Fruit fly (Drosophila melanogaster) whole organism, adult: ENCODE results near the gene D12.

Experiments used
- CG11617 ChIP-seq: fragments of 200-800 bp; sonication (Bioruptor generic); optimal IDR thresholded peaks from 2 replicates; lab custom pipeline; 2017; ENCODE audit warnings: mild to moderate bottlenecking, missing biosample characterization, missing genetic modification reagents, missing genetic modification characterization
- CG12768 ChIP-seq: fragments of 200-800 bp; sonication (Bioruptor generic); optimal IDR thresholded peaks from 2 replicates; lab custom pipeline; 2017; ENCODE audit warnings: missing biosample characterization, missing genetic modification characterization, mild to moderate bottlenecking, moderate library complexity, missing genetic modification reagents
- CG14711 ChIP-seq: fragments of 200-800 bp; sonication (Bioruptor generic); optimal IDR thresholded peaks from 2 replicates; lab custom pipeline; 2018; ENCODE audit warnings: missing biosample characterization, mild to moderate bottlenecking, missing genetic modification characterization, moderate library complexity
- CG1620 ChIP-seq: fragments of 200-800 bp; sonication (Bioruptor generic); optimal IDR thresholded peaks from 2 replicates; lab custom pipeline; 2016; ENCODE audit warnings: missing biosample characterization, missing genetic modification characterization
- CG33017 ChIP-seq: fragments of 200-800 bp; sonication (Bioruptor generic); optimal IDR thresholded peaks from 2 replicates; lab custom pipeline; 2018; ENCODE audit warnings: missing biosample characterization, mild to moderate bottlenecking, missing genetic modification characterization, moderate library complexity
- CG5204 ChIP-seq: fragments of 200-800 bp; sonication (Bioruptor generic); optimal IDR thresholded peaks from 2 replicates; lab custom pipeline; 2016; ENCODE audit warnings: missing biosample characterization, missing genetic modification characterization
- CG7045 ChIP-seq: fragments of 200-800 bp; sonication (Bioruptor generic); optimal IDR thresholded peaks from 2 replicates; lab custom pipeline; 2017; ENCODE audit warnings: missing biosample characterization, mild to moderate bottlenecking, missing genetic modification characterization
- CG7101 ChIP-seq: fragments of 200-800 bp; sonication (Bioruptor generic); optimal IDR thresholded peaks from 2 replicates; lab custom pipeline; 2018; ENCODE audit warnings: missing biosample characterization, mild to moderate bottlenecking, missing genetic modification characterization, moderate library complexity
- Clk ChIP-seq: fragments of 200-800 bp; sonication (Bioruptor generic); optimal IDR thresholded peaks from 2 replicates; lab custom pipeline; 2017; ENCODE audit warnings: missing biosample characterization, missing genetic modification characterization
- Crg-1 ChIP-seq: fragments of 200-800 bp; sonication (Bioruptor generic); optimal IDR thresholded peaks from 2 replicates; lab custom pipeline; 2016; ENCODE audit warnings: missing biosample characterization, missing genetic modification characterization
- Hr96 ChIP-seq: fragments of 200-800 bp; sonication (Bioruptor generic); optimal IDR thresholded peaks from 2 replicates; lab custom pipeline; 2016; ENCODE audit warnings: missing biosample characterization, missing genetic modification characterization
- Mnt ChIP-seq: fragments of 200-800 bp; sonication (Bioruptor generic); optimal IDR thresholded peaks from 2 replicates; lab custom pipeline; 2016; ENCODE audit warnings: missing biosample characterization, mild to moderate bottlenecking, missing genetic modification characterization
- bab1 ChIP-seq: fragments of 200-800 bp; sonication (Bioruptor generic); optimal IDR thresholded peaks from 3 replicates; lab custom pipeline; 2019; ENCODE audit warnings: missing biosample characterization, mild to moderate bottlenecking, missing genetic modification characterization, moderate library complexity
- cic ChIP-seq: fragments of 200-800 bp; sonication (Bioruptor generic); optimal IDR thresholded peaks from 2 replicates; lab custom pipeline; 2017; ENCODE audit warnings: missing biosample characterization, mild to moderate bottlenecking, missing genetic modification characterization, moderate library complexity
- cnc ChIP-seq, 2 experiments: fragments of >200 bp; optimal IDR thresholded peaks; 2 replicates each; lab custom pipeline; 2017
- kay ChIP-seq: fragments of 200-800 bp; sonication (Bioruptor generic); peaks from one replicate; lab custom pipeline; 2016; ENCODE audit warnings: missing biosample characterization, missing genetic modification characterization, borderline replicate concordance
- ovo ChIP-seq: fragments of 200-800 bp; sonication (Bioruptor generic); optimal IDR thresholded peaks from 2 replicates; lab custom pipeline; 2016; ENCODE audit warnings: missing biosample characterization, missing genetic modification characterization
- pad ChIP-seq: fragments of 200-800 bp; sonication (Bioruptor generic); optimal IDR thresholded peaks from 3 replicates; lab custom pipeline; 2017; ENCODE audit warnings: missing biosample characterization, missing genetic modification characterization, mild to moderate bottlenecking, moderate library complexity, missing genetic modification reagents
- tj ChIP-seq: fragments of 200-800 bp; sonication (Bioruptor generic); optimal IDR thresholded peaks from 3 replicates; lab custom pipeline; 2017; ENCODE audit warnings: missing biosample characterization, mild to moderate bottlenecking, missing genetic modification characterization, moderate library complexity
- toe ChIP-seq: fragments of 200-800 bp; sonication (Bioruptor generic); optimal IDR thresholded peaks from 2 replicates; lab custom pipeline; 2016; ENCODE audit warnings: missing biosample characterization, missing genetic modification characterization

The D12 gene

DNA sequence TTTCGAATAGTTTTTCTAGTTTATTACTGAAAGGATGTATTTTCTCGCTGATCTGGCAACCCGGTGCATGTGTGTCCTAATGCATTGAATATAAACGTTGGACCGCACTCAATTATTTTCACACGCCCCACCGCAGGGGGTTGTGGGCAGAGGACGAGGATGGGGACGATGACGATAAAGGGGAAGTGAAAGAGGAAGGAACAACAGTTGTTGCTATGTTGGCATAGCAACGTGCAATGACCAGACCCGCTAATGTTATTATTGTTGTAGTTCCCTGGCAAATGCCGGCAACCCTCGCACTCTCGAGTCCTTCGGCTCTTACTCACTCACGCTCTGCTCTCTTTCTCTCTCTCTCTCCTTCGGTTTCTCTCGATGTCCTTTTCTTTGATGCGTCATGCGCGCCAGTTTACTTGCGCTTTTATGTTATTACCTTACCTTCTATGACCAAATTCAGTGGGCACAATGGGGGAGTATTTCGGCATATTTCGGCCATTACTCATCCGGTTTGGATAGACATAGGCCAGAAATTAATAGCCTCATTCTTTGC is 12.4 kb downstream of the D12 start:
- TF ChIP-seq cic (GFP tag; lab: Kevin White, UChicago) (no peak), CG14711 (tag; lab: Kevin White, UChicago) (no peak), CG5204 (GFP tag; lab: Kevin White, UChicago) (no peak), Mnt (GFP tag; lab: Kevin White, UChicago) (no peak), CG7101 (tag; lab: Kevin White, UChicago) (no peak), Crg-1 (GFP tag; lab: Kevin White, UChicago) (no peak), cnc (optimal IDR thresholded peaks at IDR 0.05; lab: Kevin White, UChicago) (no peak), CG1620 (GFP tag; lab: Kevin White, UChicago) (no peak), Clk (GFP tag; lab: Kevin White, UChicago) (no peak)

DNA sequence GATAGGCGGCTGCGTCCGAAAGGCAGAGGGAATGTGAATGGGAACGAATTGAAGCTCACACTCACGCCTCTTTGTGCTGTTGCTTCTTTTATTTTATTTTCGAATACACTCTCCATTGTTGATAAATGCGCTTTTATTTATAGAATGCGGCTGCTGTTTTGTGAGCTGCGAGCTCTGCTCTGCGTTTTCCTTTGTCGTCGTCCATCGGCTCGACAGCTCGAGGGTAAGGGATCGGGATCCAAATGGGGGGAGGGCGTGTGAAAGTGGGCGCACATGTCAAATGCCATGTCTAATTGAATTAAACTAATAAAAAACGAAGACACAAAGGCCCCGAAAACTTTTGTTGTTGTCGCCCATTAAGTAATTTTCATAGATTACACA is 13.1 kb downstream of the D12 start:
- no peak for TF ChIP-seq CG14711 (tag; lab: Kevin White, UChicago)
- TF ChIP-seq toe (GFP tag; lab: Kevin White, UChicago), result no peak
- no peak for TF ChIP-seq cic (GFP tag; lab: Kevin White, UChicago)
- TF ChIP-seq Clk (GFP tag; lab: Kevin White, UChicago), result no peak
- TF ChIP-seq Mnt (GFP tag; lab: Kevin White, UChicago), result no peak
- TF ChIP-seq CG12768, result no peak
- no peak for TF ChIP-seq cnc (optimal IDR thresholded peaks at IDR 0.05; lab: Kevin White, UChicago)
- TF ChIP-seq CG7045 (GFP tag; lab: Kevin White, UChicago), result no peak
- TF ChIP-seq pad (GFP tag; lab: Kevin White, UChicago), result no peak
- no peak for TF ChIP-seq ovo
- TF ChIP-seq tj (GFP tag; lab: Kevin White, UChicago), result no peak
- TF ChIP-seq kay, result no peak
- no peak for TF ChIP-seq CG5204 (GFP tag; lab: Kevin White, UChicago)
- no peak for TF ChIP-seq Hr96 (GFP tag; lab: Kevin White, UChicago)
- TF ChIP-seq Crg-1 (GFP tag; lab: Kevin White, UChicago), result no peak
- no peak for TF ChIP-seq bab1

dm6 chr2L:8423460-8424089 is 13.6 kb downstream of the D12 start:
- TF ChIP-seq tj (GFP tag; lab: Kevin White, UChicago), result peak; percentile 90
- TF ChIP-seq Crg-1 (GFP tag; lab: Kevin White, UChicago), result no peak
- TF ChIP-seq ovo, result no peak

DNA sequence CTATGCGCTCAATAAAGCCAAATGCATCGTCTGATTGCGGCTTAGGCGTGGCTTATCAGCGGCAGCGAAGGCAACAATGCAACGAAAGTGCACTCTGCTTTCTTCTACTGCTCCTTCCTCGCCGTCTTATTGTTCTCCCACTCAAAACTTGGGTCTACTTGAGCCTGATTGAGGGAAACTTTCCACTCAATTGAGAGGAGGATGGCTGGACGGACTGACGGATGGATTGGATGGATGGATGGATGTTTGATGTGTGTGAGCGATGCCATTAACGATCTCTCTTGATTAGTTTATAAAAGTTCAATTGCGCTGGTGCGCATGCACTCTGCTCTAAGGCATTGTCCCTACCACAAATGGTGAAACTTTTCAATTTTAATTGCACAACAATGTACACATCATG is 14.1 kb downstream of the D12 start:
- TF ChIP-seq bab1 (no peak), CG7101 (tag; lab: Kevin White, UChicago) (no peak), toe (GFP tag; lab: Kevin White, UChicago) (no peak), CG1620 (GFP tag; lab: Kevin White, UChicago) (no peak), Crg-1 (GFP tag; lab: Kevin White, UChicago) (no peak), CG14711 (tag; lab: Kevin White, UChicago) (no peak), cnc (optimal IDR thresholded peaks at IDR 0.05; lab: Kevin White, UChicago) (no peak), CG11617 (GFP tag; lab: Kevin White, UChicago) (no peak)

DNA sequence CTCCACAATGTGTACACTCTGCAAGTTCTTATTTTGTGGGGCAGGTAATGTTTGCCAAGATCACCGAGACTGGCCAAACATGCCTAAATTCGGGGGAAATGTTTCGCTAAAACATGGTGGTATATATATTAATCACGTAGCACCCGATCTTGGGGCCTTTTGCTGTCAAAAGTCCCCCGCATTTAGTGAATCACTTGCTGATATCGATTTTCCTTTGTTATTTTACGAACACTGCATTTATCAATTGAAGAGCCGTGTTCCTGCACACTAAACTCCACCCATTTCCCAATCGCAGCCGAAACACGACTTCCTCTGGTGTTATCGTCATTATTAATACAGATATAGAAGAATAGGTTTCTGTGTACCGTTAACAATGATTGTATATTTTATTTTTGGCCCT is 15.4 kb downstream of the D12 start:
- no peak for TF ChIP-seq CG5204 (GFP tag; lab: Kevin White, UChicago)
- no peak for TF ChIP-seq CG11617 (GFP tag; lab: Kevin White, UChicago)
- TF ChIP-seq Hr96 (GFP tag; lab: Kevin White, UChicago), result no peak
- no peak for TF ChIP-seq ovo

DNA sequence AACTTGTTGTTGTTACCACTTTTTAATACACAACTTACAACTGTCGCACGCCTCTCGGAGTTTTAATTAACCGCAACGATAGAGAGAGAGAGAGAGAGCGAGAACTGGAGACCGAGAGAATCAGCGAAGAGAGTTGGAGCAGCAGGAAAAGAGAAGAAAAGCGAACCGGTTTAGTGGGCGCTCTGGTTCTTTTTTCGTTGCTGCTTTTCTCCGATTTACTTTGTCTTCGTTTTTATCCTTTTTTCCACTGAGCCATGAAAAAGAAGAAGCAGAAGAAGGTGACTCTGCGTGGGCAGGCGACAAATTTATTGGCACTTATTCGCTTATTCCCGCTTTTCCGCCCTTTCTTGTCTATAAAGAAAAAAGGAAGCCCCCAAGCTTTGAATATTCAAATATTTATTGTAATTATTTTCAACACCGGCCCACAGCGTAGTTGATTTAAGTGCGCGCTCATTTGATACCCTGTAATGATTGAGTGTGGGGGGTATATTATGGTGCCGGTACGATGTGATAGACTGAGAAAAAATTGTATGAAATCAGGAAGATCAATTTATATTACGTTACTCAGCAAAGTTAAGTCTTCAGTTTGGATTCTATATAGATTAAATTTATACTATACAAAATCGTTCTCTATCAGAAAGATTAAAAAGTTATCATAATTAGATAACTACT is 16.8 kb downstream of the D12 start:
- no peak for TF ChIP-seq CG12768
- TF ChIP-seq toe (GFP tag; lab: Kevin White, UChicago), result no peak
- TF ChIP-seq Clk (GFP tag; lab: Kevin White, UChicago), result no peak
- TF ChIP-seq kay, result no peak
- TF ChIP-seq CG33017 (tag; lab: Kevin White, UChicago), result no peak
- TF ChIP-seq Mnt (GFP tag; lab: Kevin White, UChicago), result no peak
- no peak for TF ChIP-seq Hr96 (GFP tag; lab: Kevin White, UChicago)
- no peak for TF ChIP-seq CG1620 (GFP tag; lab: Kevin White, UChicago)
- no peak for TF ChIP-seq pad (GFP tag; lab: Kevin White, UChicago)
- TF ChIP-seq bab1, result no peak
- TF ChIP-seq cic (GFP tag; lab: Kevin White, UChicago), result no peak
- no peak for TF ChIP-seq CG5204 (GFP tag; lab: Kevin White, UChicago)
- TF ChIP-seq ovo, result no peak
- TF ChIP-seq CG14711 (tag; lab: Kevin White, UChicago), result no peak
- no peak for TF ChIP-seq CG7101 (tag; lab: Kevin White, UChicago)
- no peak for TF ChIP-seq cnc (optimal IDR thresholded peaks at IDR 0.05; lab: Kevin White, UChicago)
